Worm (Caenorhabditis elegans): ENCODE measurements around the gene clec-161.

DNA sequence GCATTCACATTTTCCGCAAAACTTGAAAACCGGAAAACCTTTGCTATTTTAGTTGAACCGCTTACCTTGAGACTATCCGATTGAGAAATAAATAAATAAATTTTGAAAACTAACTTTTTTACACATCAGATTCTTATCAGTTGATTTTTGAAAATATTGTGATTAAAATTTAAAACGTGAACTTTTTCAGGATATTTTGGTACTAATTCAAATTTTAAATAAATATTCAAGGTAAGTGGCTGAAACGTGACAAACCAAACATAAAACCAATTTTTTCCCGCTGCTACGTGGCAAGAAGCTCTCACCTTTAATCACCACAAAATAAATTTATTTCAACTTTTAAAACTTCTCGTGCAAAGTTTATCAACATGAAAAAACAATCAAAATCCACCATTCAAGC is 43.3 kb upstream of the clec-161 start, which contains the start of gene C15H7.3:
- TF ChIP-seq W03F9.2 (tag; optimal IDR thresholded peaks at IDR 0.05) (no peak), him-1 (tag; optimal IDR thresholded peaks at IDR 0.05) (no peak)
